Worm (Caenorhabditis elegans) whole organism, L4 larva: ENCODE data around the gene F53C3.1.
A peak's percentile ranks its signal among the peaks of the same experiment; 100 is the strongest.

ENCODE experiments used
- D1046.2 ChIP-seq: fragments of 200-800 bp; sonication (Bioruptor generic); IDR thresholded peaks from 2 replicates; pipeline ENCODE4 v1.3.6; 2022; ENCODE audit warnings: missing genetic modification characterization, missing compliant biosample characterization
- F37D6.2 ChIP-seq: sonication (generic microtip); optimal IDR thresholded peaks from 2 replicates; lab custom pipeline; 2016; ENCODE audit warnings: mild to moderate bottlenecking, missing genetic modification characterization, missing compliant biosample characterization
- F44E2.7 ChIP-seq: fragments of 200-800 bp; sonication (Bioruptor generic); IDR thresholded peaks from 2 replicates; pipeline ENCODE4 v2.1.2; 2022; ENCODE audit warnings: missing genetic modification characterization, missing compliant biosample characterization
- F49E8.2 ChIP-seq: sonication (generic microtip); optimal IDR thresholded peaks from 2 replicates; lab custom pipeline; 2016; ENCODE audit warnings: missing compliant biosample characterization, mild to moderate bottlenecking, missing genetic modification characterization, borderline replicate concordance
- T20F7.1 ChIP-seq: fragments of 200-800 bp; sonication (Bioruptor generic); optimal IDR thresholded peaks from 2 replicates; lab custom pipeline; 2018; ENCODE audit warnings: mild to moderate bottlenecking, missing genetic modification characterization, missing compliant biosample characterization
- Y48G9A.11 ChIP-seq: fragments of 200-800 bp; sonication (Bioruptor generic); IDR thresholded peaks from 2 replicates; pipeline ENCODE4 v1.3.6; 2022; ENCODE audit warnings: missing genetic modification reagents, missing genetic modification characterization, missing compliant biosample characterization
- aha-1 ChIP-seq: fragments of 150-350 bp; peaks from one replicate; lab custom pipeline; 2014; ENCODE audit warnings: missing biosample characterization, missing genetic modification characterization
- ceh-44 ChIP-seq: fragments of 200-800 bp; sonication (Bioruptor generic); IDR thresholded peaks from 2 replicates; pipeline ENCODE4 v1.3.6; 2022; ENCODE audit warnings: missing genetic modification reagents, missing genetic modification characterization, missing compliant biosample characterization
- ceh-82 ChIP-seq: sonication (generic microtip); optimal IDR thresholded peaks from 2 replicates; lab custom pipeline; 2017; ENCODE audit warnings: missing biosample characterization, missing genetic modification characterization
- daf-16 ChIP-seq, 3 experiments: sonication (generic microtip); optimal IDR thresholded peaks; 2 replicates each; lab custom pipeline; 2016 to 2017; ENCODE audit warnings: missing genetic modification characterization in 3 of 3, missing genetic modification reagents in 3 of 3, mild to moderate bottlenecking in 2 of 3, missing compliant biosample characterization in 2 of 3, missing biosample characterization in 1 of 3, moderate library complexity in 1 of 3
- daf-19 ChIP-seq: fragments of 200-800 bp; sonication (Bioruptor generic); conservative IDR thresholded peaks from 2 replicates; pipeline ENCODE4 v1.3.6; 2022; ENCODE audit warnings: missing genetic modification characterization, missing compliant biosample characterization
- dmd-8 ChIP-seq: fragments of 200-800 bp; sonication (Bioruptor generic); IDR thresholded peaks from 2 replicates; pipeline ENCODE4 v1.3.6; 2022; ENCODE audit warnings: missing genetic modification characterization, missing compliant biosample characterization
- dve-1 ChIP-seq: sonication (generic microtip); optimal IDR thresholded peaks from 2 replicates; lab custom pipeline; 2017; ENCODE audit warnings: antibody characterized with exemption, mild to moderate bottlenecking, missing genetic modification characterization, missing compliant biosample characterization; ENCODE audit not compliant: insufficient read depth
- fkh-10 ChIP-seq: fragments of 150-350 bp; optimal IDR thresholded peaks from 2 replicates; lab custom pipeline; 2014; ENCODE audit warnings: missing biosample characterization, missing genetic modification reagents, missing genetic modification characterization
- gei-8 ChIP-seq: fragments of 200-800 bp; sonication (Bioruptor generic); optimal IDR thresholded peaks from 2 replicates; lab custom pipeline; 2018; ENCODE audit warnings: mild to moderate bottlenecking, missing genetic modification characterization, missing compliant biosample characterization
- hlh-11 ChIP-seq: fragments of 200-800 bp; sonication (Bioruptor generic); optimal IDR thresholded peaks from 2 replicates; lab custom pipeline; 2018; ENCODE audit warnings: mild to moderate bottlenecking, missing genetic modification characterization, missing compliant biosample characterization
- hlh-30 ChIP-seq: sonication (generic microtip); optimal IDR thresholded peaks from 2 replicates; lab custom pipeline; 2017; ENCODE audit warnings: antibody characterized with exemption, mild to moderate bottlenecking, missing genetic modification characterization, missing compliant biosample characterization; ENCODE audit not compliant: insufficient read depth
- hmg-1.1 ChIP-seq: fragments of 200-800 bp; sonication (Bioruptor generic); IDR thresholded peaks from 2 replicates; pipeline ENCODE4 v1.3.6; 2022; ENCODE audit warnings: missing genetic modification reagents, missing genetic modification characterization, missing compliant biosample characterization
- lim-7 ChIP-seq: fragments of 200-800 bp; sonication (Bioruptor generic); IDR thresholded peaks from 2 replicates; pipeline ENCODE4 v1.3.6; 2022; ENCODE audit warnings: missing genetic modification characterization, missing compliant biosample characterization
- lin-38 ChIP-seq: fragments of 200-800 bp; sonication (Bioruptor generic); IDR thresholded peaks from 2 replicates; pipeline ENCODE4 v1.3.6; 2022; ENCODE audit warnings: missing genetic modification reagents, missing genetic modification characterization, missing compliant biosample characterization
- lsy-2 ChIP-seq, 2 experiments: fragments of 150-350 bp in 1 of 2; sonication (generic microtip) in 1 of 2; optimal IDR thresholded peaks; 2 replicates each; lab custom pipeline; 2014 to 2017; ENCODE audit warnings: missing biosample characterization in 2 of 2, missing genetic modification characterization in 2 of 2
- madf-5 ChIP-seq, 2 experiments: fragments of 200-800 bp; sonication (Bioruptor generic); IDR thresholded peaks; 2 replicates each; pipeline ENCODE4 v1.3.6; 2022; ENCODE audit warnings: missing compliant biosample characterization in 2 of 2, missing genetic modification characterization in 2 of 2
- madf-9 ChIP-seq: fragments of 200-800 bp; sonication (Bioruptor generic); conservative IDR thresholded peaks from 2 replicates; pipeline ENCODE4 v1.3.6; 2022; ENCODE audit warnings: missing genetic modification reagents, missing genetic modification characterization, missing compliant biosample characterization
- mdl-1 ChIP-seq, 2 experiments: fragments of 150-350 bp in 1 of 2; sonication (generic microtip) in 1 of 2; optimal IDR thresholded peaks; 2 replicates each; lab custom pipeline; 2014 to 2017; ENCODE audit warnings: missing biosample characterization in 2 of 2, missing genetic modification characterization in 2 of 2
- mep-1 ChIP-seq: fragments of 150-350 bp; sonication (generic microtip); optimal IDR thresholded peaks from 3 replicates; lab custom pipeline; 2014; ENCODE audit warnings: missing biosample characterization, missing genetic modification characterization
- nhr-111 ChIP-seq: fragments of 200-800 bp; sonication (Bioruptor generic); optimal IDR thresholded peaks from 2 replicates; lab custom pipeline; 2018; ENCODE audit warnings: mild to moderate bottlenecking, missing genetic modification characterization, missing compliant biosample characterization
- nhr-28 ChIP-seq: fragments of 150-350 bp; optimal IDR thresholded peaks from 2 replicates; lab custom pipeline; 2014; ENCODE audit warnings: missing biosample characterization, missing genetic modification characterization
- nhr-41 ChIP-seq: fragments of 200-800 bp; sonication (Bioruptor generic); IDR thresholded peaks from 2 replicates; pipeline ENCODE4 v1.3.6; 2022; ENCODE audit warnings: missing genetic modification reagents, missing genetic modification characterization, missing compliant biosample characterization
- nhr-48 ChIP-seq: sonication (generic microtip); optimal IDR thresholded peaks from 2 replicates; lab custom pipeline; 2016; ENCODE audit warnings: mild to moderate bottlenecking, missing genetic modification characterization, missing compliant biosample characterization
- nhr-6 ChIP-seq: fragments of 150-350 bp; optimal IDR thresholded peaks from 2 replicates; lab custom pipeline; 2014; ENCODE audit warnings: missing biosample characterization, missing genetic modification characterization
- nhr-76 ChIP-seq: fragments of 150-350 bp; optimal IDR thresholded peaks from 2 replicates; lab custom pipeline; 2014; ENCODE audit warnings: missing biosample characterization, missing genetic modification characterization
- nhr-77 ChIP-seq: fragments of 150-350 bp; optimal IDR thresholded peaks from 2 replicates; lab custom pipeline; 2014; ENCODE audit warnings: missing biosample characterization, missing genetic modification characterization
- pqm-1 ChIP-seq: sonication (generic microtip); optimal IDR thresholded peaks from 2 replicates; lab custom pipeline; 2017; ENCODE audit warnings: missing biosample characterization, missing genetic modification characterization
- vab-7 ChIP-seq: fragments of 200-800 bp; sonication (Bioruptor generic); IDR thresholded peaks from 2 replicates; pipeline ENCODE4 v1.3.6; 2022; ENCODE audit warnings: missing genetic modification reagents, missing genetic modification characterization, missing compliant biosample characterization
- zag-1 ChIP-seq: fragments of 150-350 bp; optimal IDR thresholded peaks from 2 replicates; lab custom pipeline; 2014; ENCODE audit warnings: missing biosample characterization, missing genetic modification characterization
- zfp-2 ChIP-seq: sonication (generic microtip); optimal IDR thresholded peaks from 2 replicates; lab custom pipeline; 2016; ENCODE audit warnings: mild to moderate bottlenecking, missing genetic modification characterization, missing compliant biosample characterization
- zfp-3 ChIP-seq: fragments of 200-800 bp; sonication (Bioruptor generic); conservative IDR thresholded peaks from 2 replicates; pipeline ENCODE4 v1.3.6; 2022; ENCODE audit warnings: missing genetic modification reagents, missing genetic modification characterization, missing compliant biosample characterization
- zip-2 ChIP-seq: fragments of 150-350 bp; optimal IDR thresholded peaks from 2 replicates; lab custom pipeline; 2014; ENCODE audit warnings: missing biosample characterization, missing genetic modification characterization

F53C3.1 gene

DNA sequence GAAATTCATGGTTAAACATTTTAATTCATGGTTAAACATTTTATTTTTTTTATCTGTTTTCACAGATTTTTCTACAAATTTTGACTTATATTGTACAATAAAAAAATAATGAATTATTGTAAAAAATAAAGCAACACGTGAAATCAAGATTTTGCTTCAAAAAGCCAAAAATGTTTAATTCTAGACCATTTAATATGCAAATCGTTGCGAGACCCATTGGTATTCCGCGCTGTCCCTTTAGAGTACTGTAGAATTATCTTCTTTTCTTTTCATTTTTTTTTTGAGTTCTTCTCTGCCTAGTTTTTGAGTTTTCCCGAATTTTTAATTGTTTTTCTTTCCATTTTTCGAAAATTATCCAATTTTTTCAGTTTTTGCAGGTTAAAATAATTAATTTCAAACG, 22.3 kb downstream of the F53C3.1 start, which contains the start of gene Y14H12B.1:
Y14H12B.1 (plus strand) TSS at position 363 of the 400 bp plus-strand sequence.
- TF ChIP-seq zfp-2 (tag; lab: Kevin White, UChicago) (no peak), nhr-48 (no peak), T20F7.1 (no peak), daf-16 (GFP tag; optimal IDR thresholded peaks at IDR 0.05; lab: Kevin White, UChicago) (no peak), daf-16 (tag; optimal IDR thresholded peaks at IDR 0.05; lab: Kevin White, UChicago) (no peak), fkh-10 (GFP tag; lab: Kevin White, UChicago) (no peak), mep-1 (no peak), nhr-41 (GFP tag; lab: Robert Waterston, UW) (no peak)

DNA sequence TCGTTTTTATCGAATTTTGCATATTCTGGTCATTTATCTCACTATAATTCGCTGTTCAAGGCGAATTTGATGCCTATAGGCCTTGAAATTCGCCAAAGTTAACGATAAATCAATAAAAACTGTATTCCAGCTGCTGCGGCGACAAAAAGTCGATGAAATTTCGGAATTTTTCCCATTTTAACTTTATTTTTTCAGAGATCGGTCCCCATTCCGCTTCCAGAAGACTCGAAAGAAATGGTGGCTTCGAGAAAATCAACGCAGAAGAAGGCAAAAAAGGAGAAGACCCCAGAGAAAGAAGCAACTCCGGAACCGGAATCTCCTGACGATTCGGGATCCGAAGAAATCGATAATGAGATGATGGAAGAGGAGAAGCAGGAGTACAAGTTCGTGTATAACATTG, 23.3 kb downstream of the F53C3.1 start:
- TF ChIP-seq nhr-6 (tag; lab: Kevin White, UChicago), result no peak
- no peak for TF ChIP-seq lin-38
- TF ChIP-seq F44E2.7, result no peak
- TF ChIP-seq ceh-82 (tag; lab: Kevin White, UChicago), result no peak
- no peak for TF ChIP-seq zfp-3 (GFP tag; lab: Robert Waterston, UW)
- no peak for TF ChIP-seq ceh-44

DNA sequence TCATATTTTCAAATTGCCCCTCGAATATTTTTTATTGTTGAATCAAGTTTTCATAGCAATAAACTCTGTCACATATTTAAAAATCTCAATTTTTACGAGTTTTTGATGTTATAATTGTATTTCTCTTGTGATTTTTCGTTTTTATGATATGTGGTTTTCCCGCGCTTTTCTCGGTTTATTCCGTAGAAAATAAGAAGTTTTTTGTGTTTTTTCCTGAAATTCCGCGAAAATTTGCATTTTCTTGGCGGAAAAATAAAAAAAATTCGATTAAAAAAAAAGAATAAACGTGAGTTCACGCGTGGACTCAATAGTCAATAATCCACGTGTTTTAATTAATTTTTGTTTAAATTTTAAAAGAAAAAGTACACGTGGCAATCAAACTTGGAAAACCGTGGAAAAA, 24.2 kb downstream of the F53C3.1 start:
- TF ChIP-seq lsy-2 (tag; optimal IDR thresholded peaks at IDR 0.05; lab: Kevin White, UChicago), result no peak
- TF ChIP-seq lin-38, result peak; percentile 37; the same call in 1 of the 2 replicates
- no peak for TF ChIP-seq nhr-111 (GFP tag; lab: Kevin White, UChicago)

ce11 chrII:3947404-3947803, 35.6 kb downstream of the F53C3.1 start:
- TF ChIP-seq nhr-6 (tag; lab: Kevin White, UChicago) (no peak), dve-1 (tag; lab: Kevin White, UChicago) (no peak), pqm-1 (tag; lab: Kevin White, UChicago) (no peak), madf-5 (GFP tag; IDR thresholded peaks at IDR 0.05; lab: Robert Waterston, UW) (no peak), Y48G9A.11 (GFP tag; lab: Robert Waterston, UW) (no peak), F49E8.2 (tag; lab: Kevin White, UChicago) (no peak), T20F7.1 (no peak), hlh-30 (tag; lab: Kevin White, UChicago) (no peak), D1046.2 (GFP tag; lab: Robert Waterston, UW) (no peak)

- TF ChIP-seq lim-7 (GFP tag; lab: Robert Waterston, UW), result no peak
- no peak for TF ChIP-seq nhr-76 (tag; lab: Kevin White, UChicago)
- TF ChIP-seq dmd-8 (GFP tag; lab: Robert Waterston, UW), result no peak
- peak; percentile 9 for TF ChIP-seq aha-1 (tag; lab: Kevin White, UChicago)
Observed at ce11 chrII:3948507-3948906, 36.7 kb downstream of the F53C3.1 start.

DNA sequence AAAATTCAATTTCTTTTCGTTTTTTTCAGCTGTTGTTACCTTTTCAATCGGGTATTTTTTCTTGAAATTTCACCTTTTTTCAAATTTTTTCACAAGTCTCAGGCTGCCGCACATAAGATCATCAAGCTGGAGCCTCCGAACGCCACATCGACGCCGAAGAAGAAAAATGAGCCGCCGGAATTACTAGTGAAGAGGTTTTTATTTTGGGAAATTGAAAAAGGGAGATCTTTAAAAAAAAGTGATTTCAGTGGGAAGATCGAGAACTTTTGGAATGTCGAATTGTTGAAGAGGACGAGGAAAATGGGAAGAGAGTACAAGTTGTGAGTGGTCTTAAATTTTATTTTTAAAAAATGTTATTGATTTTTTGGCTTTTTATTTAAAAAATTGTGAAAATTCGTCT, 38.3 kb downstream of the F53C3.1 start, which contains the start of gene sea-2:
sea-2 (plus strand) TSS at position 301 of the 400 bp plus-strand sequence.
- TF ChIP-seq vab-7 (GFP tag; lab: Robert Waterston, UW), result no peak
- no peak for TF ChIP-seq zag-1
- TF ChIP-seq aha-1 (tag; lab: Kevin White, UChicago), result peak; percentile 23

DNA sequence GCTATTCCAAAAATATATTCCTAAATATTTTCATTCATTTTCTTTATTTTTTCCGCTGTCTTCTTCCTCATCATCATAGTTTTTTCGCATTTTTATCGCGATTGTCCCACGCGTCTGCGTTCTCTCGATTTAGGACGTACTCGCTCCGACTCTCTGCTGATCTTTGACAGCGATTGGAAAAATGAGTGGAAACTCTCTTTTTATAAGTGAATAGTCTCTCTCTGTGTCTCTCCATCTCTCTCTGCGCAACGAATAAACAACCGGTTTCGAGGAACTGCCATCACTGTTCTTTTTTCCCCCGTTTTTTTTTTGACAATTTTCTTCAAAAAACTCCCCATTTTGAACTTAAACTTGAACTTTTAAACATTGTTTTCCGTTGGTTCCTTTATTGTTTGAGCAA, 39.5 kb downstream of the F53C3.1 start:
- no peak for TF ChIP-seq gei-8
- peak; percentile 8 for TF ChIP-seq hlh-30 (tag; lab: Kevin White, UChicago)
- peak; percentile 62 for TF ChIP-seq hlh-11 (tag; lab: Kevin White, UChicago)
- peak; percentile 64 for TF ChIP-seq nhr-28 (tag; lab: Kevin White, UChicago)
- TF ChIP-seq F37D6.2 (tag; lab: Kevin White, UChicago), result no peak
- TF ChIP-seq dve-1 (tag; lab: Kevin White, UChicago), result peak; percentile 48
- TF ChIP-seq nhr-77 (tag; lab: Kevin White, UChicago), result peak; percentile 45
- TF ChIP-seq daf-19, result no peak
- TF ChIP-seq nhr-41 (GFP tag; lab: Robert Waterston, UW), result no peak
- 0 out of 2 replicates have a peak, but pooled peaks have one; percentile 2 for TF ChIP-seq madf-9 (GFP tag; lab: Robert Waterston, UW)
- TF ChIP-seq daf-16 (GFP tag; optimal IDR thresholded peaks at IDR 0.05; lab: Kevin White, UChicago), result no peak
- peak; percentile 5 for TF ChIP-seq daf-16 (tag; optimal IDR thresholded peaks at IDR 0.05; lab: Kevin White, UChicago)
- TF ChIP-seq mep-1, result peak; percentile 28
- TF ChIP-seq hmg-1.1 (GFP tag; lab: Robert Waterston, UW), result peak; percentile 41; the same call in 1 of the 2 replicates
- TF ChIP-seq fkh-10 (GFP tag; lab: Kevin White, UChicago), result no peak
- no peak for TF ChIP-seq zfp-2 (tag; lab: Kevin White, UChicago)
- TF ChIP-seq nhr-48, result peak; percentile 60
- no peak for TF ChIP-seq nhr-6 (tag; lab: Kevin White, UChicago)
- TF ChIP-seq mdl-1 (tag; optimal IDR thresholded peaks at IDR 0.05; lab: Kevin White, UChicago), result peak in 1 of 2 experiments; percentile 20
- peak in 1 of 2 experiments; percentile 41 for TF ChIP-seq lsy-2 (tag; optimal IDR thresholded peaks at IDR 0.05; lab: Kevin White, UChicago)
- no peak for TF ChIP-seq zip-2 (tag; lab: Kevin White, UChicago)
